Worm (Caenorhabditis elegans) whole organism, L1 larva: ENCODE data around the gene T28H10.2.

Source experiments
- C04F5.9 ChIP-seq: sonication (generic microtip); optimal IDR thresholded peaks from 2 replicates; lab custom pipeline; 2016; ENCODE audit warnings: missing genetic modification characterization, missing compliant biosample characterization
- C16A3.4 ChIP-seq: fragments of 150-350 bp; optimal IDR thresholded peaks from 2 replicates; lab custom pipeline; 2014; ENCODE audit warnings: missing biosample characterization, missing genetic modification characterization
- C34B4.2 ChIP-seq: sonication (generic microtip); optimal IDR thresholded peaks from 2 replicates; lab custom pipeline; 2017; ENCODE audit warnings: mild to moderate bottlenecking, missing genetic modification characterization, missing compliant biosample characterization
- F16B12.6 ChIP-seq: fragments of 150-350 bp; optimal IDR thresholded peaks from 2 replicates; lab custom pipeline; 2014; ENCODE audit warnings: missing biosample characterization, missing genetic modification characterization
- alr-1 ChIP-seq: fragments of 200-800 bp; sonication (Bioruptor generic); optimal IDR thresholded peaks from 2 replicates; lab custom pipeline; 2018; ENCODE audit warnings: borderline replicate concordance, mild to moderate bottlenecking, missing genetic modification characterization, missing compliant biosample characterization
- aly-2 ChIP-seq: fragments of 150-350 bp; optimal IDR thresholded peaks from 2 replicates; lab custom pipeline; 2014; ENCODE audit warnings: missing biosample characterization, missing genetic modification characterization
- ama-1 ChIP-seq: fragments of 150-350 bp; optimal IDR thresholded peaks from 2 replicates; lab custom pipeline; 2014
- blmp-1 ChIP-seq: fragments of 150-350 bp; optimal IDR thresholded peaks from 2 replicates; lab custom pipeline; 2014; ENCODE audit warnings: missing biosample characterization, missing genetic modification characterization
- ceh-63 ChIP-seq: fragments of 200-800 bp; sonication (Bioruptor generic); optimal IDR thresholded peaks from 2 replicates; lab custom pipeline; 2018; ENCODE audit warnings: mild to moderate bottlenecking, missing genetic modification characterization, missing compliant biosample characterization
- ceh-8 ChIP-seq: fragments of 200-800 bp; sonication (Bioruptor generic); optimal IDR thresholded peaks from 2 replicates; lab custom pipeline; 2018; ENCODE audit warnings: mild to moderate bottlenecking, missing genetic modification characterization, moderate library complexity, missing compliant biosample characterization
- ceh-88 ChIP-seq: fragments of 200-800 bp; sonication (Bioruptor generic); IDR thresholded peaks from 2 replicates; pipeline ENCODE4 v1.3.6; 2022; ENCODE audit warnings: missing genetic modification characterization, missing compliant biosample characterization
- ceh-90 ChIP-seq: sonication (generic microtip); optimal IDR thresholded peaks from 2 replicates; lab custom pipeline; 2016; ENCODE audit warnings: missing genetic modification characterization, missing compliant biosample characterization
- ces-1 ChIP-seq: fragments of 150-350 bp; optimal IDR thresholded peaks from 2 replicates; lab custom pipeline; 2014; ENCODE audit warnings: missing biosample characterization, missing genetic modification reagents, missing genetic modification characterization
- dsc-1 ChIP-seq: sonication (generic microtip); optimal IDR thresholded peaks from 2 replicates; lab custom pipeline; 2016; ENCODE audit warnings: mild to moderate bottlenecking, missing genetic modification characterization, missing compliant biosample characterization
- efl-1 ChIP-seq, 4 experiments: fragments of 150-350 bp; optimal IDR thresholded peaks in 3 of 4; peaks in 1 of 4; 1 replicate in 1 of 4; 2 replicates in 3 of 4; lab custom pipeline; 2014; ENCODE audit warnings: missing biosample characterization in 2 of 4, missing genetic modification characterization in 2 of 4, missing genetic modification reagents in 2 of 4
- egl-13 ChIP-seq: sonication (generic microtip); optimal IDR thresholded peaks from 2 replicates; lab custom pipeline; 2016; ENCODE audit warnings: missing genotype, missing genetic modification reagents, missing genetic modification characterization, missing compliant biosample characterization
- elt-2 ChIP-seq: sonication (generic microtip); optimal IDR thresholded peaks from 2 replicates; lab custom pipeline; 2016; ENCODE audit warnings: missing genetic modification characterization, mild to moderate bottlenecking, inconsistent platforms, missing compliant biosample characterization, missing genetic modification reagents
- elt-3 ChIP-seq, 6 experiments: fragments of 150-350 bp in 1 of 6; sonication (generic microtip); optimal IDR thresholded peaks; 2 replicates each; lab custom pipeline; 2017 to 2018; ENCODE audit warnings: missing biosample characterization in 6 of 6, missing genetic modification characterization in 6 of 6, inconsistent platforms in 1 of 6
- fkh-4 ChIP-seq: sonication (generic microtip); optimal IDR thresholded peaks from 2 replicates; lab custom pipeline; 2016; ENCODE audit warnings: missing compliant biosample characterization, missing genetic modification characterization, borderline replicate concordance
- hlh-4 ChIP-seq: sonication (generic microtip); optimal IDR thresholded peaks from 2 replicates; lab custom pipeline; 2016; ENCODE audit warnings: mild to moderate bottlenecking, missing genetic modification characterization, missing compliant biosample characterization
- jun-1 ChIP-seq: fragments of 150-350 bp; optimal IDR thresholded peaks from 2 replicates; lab custom pipeline; 2014; ENCODE audit warnings: missing biosample characterization, missing genetic modification reagents, missing genetic modification characterization
- lin-14 ChIP-seq: fragments of 200-800 bp; sonication (Bioruptor generic); optimal IDR thresholded peaks from 2 replicates; lab custom pipeline; 2018; ENCODE audit warnings: mild to moderate bottlenecking, missing genetic modification characterization, moderate library complexity, missing compliant biosample characterization
- lin-35 ChIP-seq, 2 experiments: fragments of 150-350 bp; optimal IDR thresholded peaks; 2 replicates each; lab custom pipeline; 2014; ENCODE audit warnings: missing biosample characterization in 2 of 2, missing genetic modification characterization in 2 of 2, missing genetic modification reagents in 2 of 2
- mdl-1 ChIP-seq, 2 experiments: fragments of 150-350 bp; optimal IDR thresholded peaks; 2 replicates each; lab custom pipeline; 2014 to 2017; ENCODE audit warnings: missing biosample characterization in 2 of 2, missing genetic modification characterization in 2 of 2, inconsistent platforms in 1 of 2
- nhr-12 ChIP-seq: sonication (generic microtip); optimal IDR thresholded peaks from 2 replicates; lab custom pipeline; 2017; ENCODE audit warnings: missing biosample characterization, missing genetic modification characterization
- nhr-19 ChIP-seq: fragments of 200-800 bp; sonication (Bioruptor generic); conservative IDR thresholded peaks from 2 replicates; pipeline ENCODE4 v1.3.6; 2022; ENCODE audit warnings: missing genetic modification characterization, missing compliant biosample characterization
- nhr-20 ChIP-seq: sonication (generic microtip); optimal IDR thresholded peaks from 2 replicates; lab custom pipeline; 2016; ENCODE audit warnings: mild to moderate bottlenecking, missing genetic modification characterization, missing compliant biosample characterization
- nhr-84 ChIP-seq: sonication (generic microtip); optimal IDR thresholded peaks from 2 replicates; lab custom pipeline; 2017; ENCODE audit warnings: missing biosample characterization, missing genetic modification characterization
- nhr-85 ChIP-seq: sonication (generic microtip); peaks from one replicate; lab custom pipeline; 2016; ENCODE audit warnings: missing genetic modification characterization, inconsistent platforms, missing compliant biosample characterization
- nhr-90 ChIP-seq: sonication (generic microtip); optimal IDR thresholded peaks from 2 replicates; lab custom pipeline; 2016; ENCODE audit warnings: mild to moderate bottlenecking, missing genetic modification characterization, missing compliant biosample characterization; ENCODE audit not compliant: poor library complexity
- pax-3 ChIP-seq: fragments of 200-800 bp; sonication (Bioruptor generic); optimal IDR thresholded peaks from 2 replicates; lab custom pipeline; 2018; ENCODE audit warnings: mild to moderate bottlenecking, missing genetic modification characterization, moderate library complexity, missing compliant biosample characterization
- skn-1 ChIP-seq: fragments of 150-350 bp; optimal IDR thresholded peaks from 2 replicates; lab custom pipeline; 2014; ENCODE audit warnings: missing biosample characterization, missing genetic modification characterization
- snpc-4 ChIP-seq: fragments of 150-350 bp; optimal IDR thresholded peaks from 2 replicates; lab custom pipeline; 2014; ENCODE audit warnings: missing biosample characterization, missing genetic modification characterization
- snu-23 ChIP-seq: sonication (generic microtip); optimal IDR thresholded peaks from 2 replicates; lab custom pipeline; 2016; ENCODE audit warnings: missing genetic modification characterization, missing compliant biosample characterization
- sox-4 ChIP-seq: sonication (generic microtip); optimal IDR thresholded peaks from 2 replicates; lab custom pipeline; 2016; ENCODE audit warnings: missing genetic modification characterization, missing compliant biosample characterization
- sptf-1 ChIP-seq: fragments of 150-350 bp; optimal IDR thresholded peaks from 2 replicates; lab custom pipeline; 2014; ENCODE audit warnings: missing biosample characterization, missing genetic modification characterization
- sup-37 ChIP-seq: fragments of 200-800 bp; sonication (Bioruptor generic); optimal IDR thresholded peaks from 2 replicates; lab custom pipeline; 2018; ENCODE audit warnings: mild to moderate bottlenecking, missing genetic modification characterization, missing compliant biosample characterization
- tbx-2 ChIP-seq: sonication (generic microtip); optimal IDR thresholded peaks from 2 replicates; lab custom pipeline; 2016; ENCODE audit warnings: missing genetic modification characterization, missing compliant biosample characterization
- unc-30 ChIP-seq: sonication (generic microtip); optimal IDR thresholded peaks from 2 replicates; lab custom pipeline; 2017; ENCODE audit warnings: missing biosample characterization, missing genetic modification characterization
- unc-86 ChIP-seq: sonication (generic microtip); optimal IDR thresholded peaks from 2 replicates; lab custom pipeline; 2016; ENCODE audit warnings: missing genetic modification characterization, missing compliant biosample characterization
- zip-4 ChIP-seq: fragments of 200-800 bp; sonication (Bioruptor generic); optimal IDR thresholded peaks from 2 replicates; lab custom pipeline; 2018; ENCODE audit warnings: mild to moderate bottlenecking, missing genetic modification characterization, moderate library complexity, missing compliant biosample characterization
- ztf-11 ChIP-seq, 2 experiments: sonication (generic microtip); optimal IDR thresholded peaks; 2 replicates each; lab custom pipeline; 2016 to 2017; ENCODE audit warnings: missing genetic modification characterization in 2 of 2, missing biosample characterization in 1 of 2, missing compliant biosample characterization in 1 of 2
- ztf-4 ChIP-seq: fragments of 150-350 bp; optimal IDR thresholded peaks from 2 replicates; lab custom pipeline; 2014; ENCODE audit warnings: missing biosample characterization, missing genetic modification characterization

The T28H10.2 gene

DNA sequence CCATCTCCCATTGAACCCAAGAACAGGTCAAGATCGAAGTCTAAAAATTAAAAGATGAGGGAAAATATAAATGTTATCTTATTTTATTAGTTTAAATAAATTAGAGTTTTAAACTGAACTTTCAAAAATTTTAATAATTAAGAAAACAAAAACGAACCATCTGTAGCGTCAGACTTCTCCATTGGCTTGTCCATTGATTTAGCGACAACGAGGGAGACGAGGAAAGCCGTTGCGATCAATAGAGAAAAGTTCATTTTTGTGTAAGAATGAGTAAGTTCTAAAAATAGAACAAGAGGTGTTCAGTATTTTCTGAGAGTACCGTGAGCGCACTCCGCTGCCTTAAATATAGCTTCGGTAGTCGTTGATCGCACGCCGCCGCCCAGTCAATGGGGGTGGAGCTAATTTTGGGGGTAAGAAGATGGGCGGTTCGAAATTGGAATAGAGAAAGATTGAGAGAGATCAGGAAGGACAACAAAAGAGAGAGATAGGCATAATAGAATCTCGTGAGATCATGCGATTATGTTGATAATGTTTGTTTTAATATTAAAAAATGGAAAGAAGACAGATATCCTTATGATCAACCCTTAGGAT, 37.4 kb upstream of the T28H10.2 start, which contains the start of gene F45D3.3 (continued):
- TF ChIP-seq nhr-19 (GFP tag; lab: Robert Waterston, UW) (peak; percentile 25), skn-1 (tag; lab: Kevin White, UChicago) (no peak), sptf-1 (tag; lab: Kevin White, UChicago) (no peak), C16A3.4 (tag; lab: Kevin White, UChicago) (no peak), hlh-4 (tag; lab: Kevin White, UChicago) (no peak), dsc-1 (peak; percentile 18), snu-23 (GFP tag; lab: Kevin White, UChicago) (peak; percentile 3), nhr-90 (tag; lab: Kevin White, UChicago) (peak; percentile 34), blmp-1 (tag; lab: Kevin White, UChicago) (peak; percentile 65), sox-4 (tag; lab: Kevin White, UChicago) (no peak), unc-86 (no peak), nhr-84 (tag; lab: Kevin White, UChicago) (no peak), efl-1 (optimal IDR thresholded peaks at IDR 0.05; lab: Kevin White, UChicago) (no peak), efl-1 (GFP tag; optimal IDR thresholded peaks at IDR 0.05 in 1 of 2; lab: Kevin White, UChicago) (peak in 1 of 2 experiments; percentile 85), C04F5.9 (no peak), elt-2 (tag; lab: Kevin White, UChicago) (no peak), C34B4.2 (tag; lab: Kevin White, UChicago) (no peak), ces-1 (GFP tag; lab: Kevin White, UChicago) (no peak), ceh-63 (GFP tag; lab: Kevin White, UChicago) (no peak), ceh-8 (GFP tag; lab: Kevin White, UChicago) (no peak), sup-37 (GFP tag; lab: Kevin White, UChicago) (no peak), ama-1 (peak; percentile 90), snpc-4 (tag; lab: Kevin White, UChicago) (no peak), ztf-4 (peak; percentile 47), zip-4 (GFP tag; lab: Kevin White, UChicago) (no peak), nhr-85 (peak; percentile 46), ztf-11 (tag; optimal IDR thresholded peaks at IDR 0.05; lab: Kevin White, UChicago) (no peak), unc-30 (no peak), ceh-90 (tag; lab: Kevin White, UChicago) (no peak), egl-13 (tag; lab: Kevin White, UChicago) (no peak), jun-1 (tag; lab: Kevin White, UChicago) (no peak), alr-1 (tag; lab: Kevin White, UChicago) (no peak), fkh-4 (no peak), F16B12.6 (no peak), aly-2 (no peak), mdl-1 (tag; optimal IDR thresholded peaks at IDR 0.05; lab: Kevin White, UChicago) (peak in 1 of 2 experiments; percentile 30), nhr-12 (tag; lab: Kevin White, UChicago) (no peak), ceh-88 (no peak), pax-3 (tag; lab: Kevin White, UChicago) (no peak), lin-14 (GFP tag; lab: Kevin White, UChicago) (peak; percentile 46), nhr-20 (tag; lab: Kevin White, UChicago) (peak; percentile 60), lin-35 (GFP tag; optimal IDR thresholded peaks at IDR 0.05; lab: Kevin White, UChicago) (peak in 1 of 2 experiments; percentile 18)

DNA sequence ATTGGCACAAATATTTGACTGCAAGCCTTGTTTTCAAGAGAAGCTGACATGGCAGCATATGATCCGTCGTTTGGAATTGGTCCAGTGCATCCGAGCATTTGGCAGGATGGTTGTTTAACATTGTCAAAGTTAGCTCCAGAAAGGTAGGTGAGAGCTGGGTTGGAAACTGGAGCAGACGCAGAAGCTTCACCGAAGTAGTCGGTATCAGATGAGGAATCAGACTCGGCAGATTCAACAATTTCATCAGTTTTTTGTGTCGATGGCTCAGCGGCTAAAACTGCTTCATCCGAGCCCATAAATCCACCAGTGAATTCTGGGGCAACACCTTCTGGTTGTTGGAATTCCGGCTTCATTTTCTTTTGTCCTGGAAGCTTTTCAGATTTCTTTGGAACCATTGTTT, 36.9 kb upstream of the T28H10.2 start:
- TF ChIP-seq elt-3 (tag; optimal IDR thresholded peaks at IDR 0.05; lab: Kevin White, UChicago) (peak in 1 of 6 experiments; percentile 3), tbx-2 (tag; lab: Kevin White, UChicago) (no peak), ama-1 (peak; percentile 72), nhr-85 (peak; percentile 59), mdl-1 (tag; optimal IDR thresholded peaks at IDR 0.05; lab: Kevin White, UChicago) (peak in 1 of 2 experiments; percentile 13), nhr-12 (tag; lab: Kevin White, UChicago) (no peak)
